Fruit fly (Drosophila melanogaster): ENCODE measurements around the gene teq.

Gene teq

DNA sequence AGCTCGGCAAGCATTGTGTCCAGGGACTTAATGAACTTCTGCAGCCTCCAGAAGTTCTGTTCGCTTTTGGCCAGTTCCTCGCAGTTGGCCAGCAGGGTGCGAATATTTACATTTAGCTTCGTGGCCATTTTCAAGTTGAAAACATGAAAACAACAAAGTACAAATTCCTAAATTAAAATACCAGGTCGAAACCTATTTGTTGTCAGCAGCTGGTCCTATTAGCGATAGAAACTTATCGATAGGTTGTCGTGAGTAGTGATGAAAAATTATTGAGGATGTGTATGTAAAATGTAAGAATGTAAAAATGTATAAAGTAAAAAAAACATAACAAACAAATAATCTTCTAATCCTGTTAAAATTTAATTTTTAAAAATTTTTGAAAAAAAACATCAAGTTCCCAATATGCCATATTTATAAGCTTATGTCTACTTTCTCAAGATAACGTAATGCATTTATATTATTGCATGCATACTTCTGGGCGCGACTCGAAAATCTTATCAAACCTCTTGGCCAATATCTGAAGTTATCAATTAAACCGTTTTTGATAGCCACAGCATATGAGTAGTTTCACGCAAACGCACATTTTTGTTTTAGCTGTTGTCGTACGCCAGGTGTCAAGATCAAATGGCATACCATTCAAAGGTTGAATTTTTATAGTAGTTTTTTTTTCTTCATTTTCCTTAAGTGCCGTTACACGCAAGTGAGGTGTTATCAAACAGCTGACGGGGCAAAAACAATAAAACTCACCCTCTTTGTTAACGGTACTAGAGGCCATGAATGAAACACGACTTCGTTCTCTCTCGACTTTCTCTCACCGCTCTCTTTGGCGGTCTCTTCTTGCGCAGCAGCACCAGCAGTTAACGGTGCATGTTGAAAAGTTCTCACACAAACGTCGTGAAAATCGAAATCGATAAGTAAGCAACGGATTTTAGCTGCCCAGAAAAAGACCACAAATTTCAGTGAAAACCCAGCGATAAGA lies 62.8 kb downstream of the teq start, which contains the start of the genes Use1 and nwk:
Gene Use1, minus strand, starts transcription at position 206 of the 979 bp plus-strand sequence.
Gene nwk, plus strand, starts transcription at position 885 of the 979 bp plus-strand sequence.
- no peak for TF ChIP-seq CG17801 (GFP tag; optimal IDR thresholded peaks at IDR 0.05; ENCODE audit: partially characterized antibody)

dm6 chr3L:9139553-9139952 lies 65.1 kb downstream of the teq start:
- no peak for TF ChIP-seq CG17801 (GFP tag; optimal IDR thresholded peaks at IDR 0.05; ENCODE audit: partially characterized antibody)
